Fruit fly (Drosophila melanogaster) whole organism, prepupa: ENCODE results near the gene CG40198.

Experiments
- Blimp-1 ChIP-seq: fragments of 200-800 bp; sonication (Bioruptor generic); optimal IDR thresholded peaks from 3 replicates; lab custom pipeline; 2017; ENCODE audit warnings: missing biosample characterization, missing genetic modification characterization, mild to moderate bottlenecking, moderate library complexity, missing genetic modification reagents
- CG10631 ChIP-seq: fragments of 200-800 bp; sonication (Bioruptor generic); optimal IDR thresholded peaks from 2 replicates; lab custom pipeline; 2016; ENCODE audit warnings: missing biosample characterization, missing genetic modification characterization
- CG16779 ChIP-seq: fragments of 200-800 bp; sonication (Bioruptor generic); optimal IDR thresholded peaks from 3 replicates; lab custom pipeline; 2017; ENCODE audit warnings: missing biosample characterization, mild to moderate bottlenecking, missing genetic modification characterization
- CG3032 ChIP-seq: fragments of 200-800 bp; optimal IDR thresholded peaks from 2 replicates; lab custom pipeline; 2019; ENCODE audit warnings: missing biosample characterization, mild to moderate bottlenecking, missing genetic modification characterization, moderate library complexity
- CG7368 ChIP-seq: fragments of 200-800 bp; sonication (Bioruptor generic); optimal IDR thresholded peaks from 3 replicates; lab custom pipeline; 2016; ENCODE audit warnings: missing biosample characterization, missing genetic modification characterization
- CG8632 ChIP-seq: fragments of 200-800 bp; sonication (Bioruptor generic); optimal IDR thresholded peaks from 3 replicates; lab custom pipeline; 2016; ENCODE audit warnings: missing biosample characterization, missing genetic modification characterization
- Hr39 ChIP-seq: fragments of 200-800 bp; sonication (Bioruptor generic); optimal IDR thresholded peaks from 2 replicates; lab custom pipeline; 2016; ENCODE audit warnings: missing biosample characterization, missing genetic modification characterization
- Lpt ChIP-seq: fragments of 200-800 bp; sonication (Bioruptor generic); optimal IDR thresholded peaks from 3 replicates; lab custom pipeline; 2016; ENCODE audit warnings: missing biosample characterization, missing genetic modification characterization
- dsx ChIP-seq: fragments of 200-800 bp; optimal IDR thresholded peaks from 3 replicates; lab custom pipeline; 2019; ENCODE audit warnings: missing biosample characterization, mild to moderate bottlenecking, missing genetic modification characterization, moderate library complexity; ENCODE audit not compliant: poor library complexity, severe bottlenecking
- esn ChIP-seq: fragments of 200-800 bp; sonication (Bioruptor generic); optimal IDR thresholded peaks from 2 replicates; lab custom pipeline; 2016; ENCODE audit warnings: missing biosample characterization, mild to moderate bottlenecking, missing genetic modification characterization, moderate library complexity
- fkh ChIP-seq: fragments of 200-800 bp; sonication (Bioruptor generic); optimal IDR thresholded peaks from 3 replicates; lab custom pipeline; 2017; ENCODE audit warnings: missing biosample characterization, mild to moderate bottlenecking, missing genetic modification characterization, moderate library complexity
- pdm3 ChIP-seq: fragments of 200-800 bp; sonication (Bioruptor generic); optimal IDR thresholded peaks from 3 replicates; lab custom pipeline; 2016; ENCODE audit warnings: missing biosample characterization, missing genetic modification characterization

DNA sequence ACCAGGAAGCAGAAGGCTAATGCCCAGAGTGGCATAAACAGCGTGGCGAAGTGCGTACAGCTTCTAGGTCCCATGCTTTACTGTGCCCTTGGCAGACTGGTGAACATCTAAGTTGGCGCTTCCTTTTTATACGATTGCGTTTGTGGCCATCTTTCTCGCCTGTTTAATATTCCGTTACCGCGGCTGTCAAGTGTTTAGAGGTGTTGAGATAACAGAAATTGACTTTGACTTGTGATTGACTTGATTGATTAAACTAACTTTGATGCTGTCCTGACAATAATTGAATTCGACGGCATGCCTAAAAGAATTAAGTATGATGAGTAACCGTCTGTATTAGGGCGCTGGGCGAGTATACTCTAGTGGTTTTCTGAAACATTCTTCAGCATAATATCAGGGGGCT lies 28.1 kb upstream of the CG40198 start, which contains the start of gene Dsk:
- TF ChIP-seq Lpt (GFP tag; lab: Kevin White, UChicago) (no peak), pdm3 (GFP tag; lab: Kevin White, UChicago) (no peak), CG7368 (no peak), CG16779 (tag; lab: Kevin White, UChicago) (no peak), Blimp-1 (GFP tag; lab: Kevin White, UChicago) (no peak), CG8632 (GFP tag; lab: Kevin White, UChicago) (no peak), fkh (GFP tag; lab: Kevin White, UChicago) (no peak), esn (no peak), Hr39 (GFP tag; lab: Kevin White, UChicago) (no peak), dsx (GFP tag; lab: Kevin White, UChicago) (no peak), CG3032 (tag; lab: Kevin White, UChicago) (no peak), CG10631 (GFP tag; lab: Kevin White, UChicago) (no peak)
